Worm (Caenorhabditis elegans) whole organism, L2 larva: Measurements from ENCODE around the gene clec-2.

Source experiments
- F13H6.1 ChIP-seq: sonication (generic microtip); optimal IDR thresholded peaks from 2 replicates; lab custom pipeline; 2016; ENCODE audit warnings: missing genetic modification characterization, missing compliant biosample characterization
- elt-3 ChIP-seq: sonication (generic microtip); optimal IDR thresholded peaks from 2 replicates; lab custom pipeline; 2017; ENCODE audit warnings: missing biosample characterization, missing genetic modification characterization
- nhr-23 ChIP-seq: fragments of 150-350 bp; optimal IDR thresholded peaks from 2 replicates; lab custom pipeline; 2014; ENCODE audit warnings: missing biosample characterization, missing genetic modification reagents, missing genetic modification characterization
- nhr-237 ChIP-seq: fragments of 150-350 bp; optimal IDR thresholded peaks from 2 replicates; lab custom pipeline; 2014; ENCODE audit warnings: missing biosample characterization, missing genetic modification characterization
- nhr-25 ChIP-seq: fragments of 150-350 bp; sonication (generic microtip); optimal IDR thresholded peaks from 3 replicates; lab custom pipeline; 2014; ENCODE audit warnings: missing biosample characterization, missing genetic modification characterization
- unc-39 ChIP-seq: fragments of 150-350 bp; optimal IDR thresholded peaks from 2 replicates; lab custom pipeline; 2014; ENCODE audit warnings: missing biosample characterization, missing genetic modification characterization
- unc-55 ChIP-seq: fragments of 150-350 bp; sonication (generic microtip); optimal IDR thresholded peaks from 3 replicates; lab custom pipeline; 2014; ENCODE audit warnings: missing biosample characterization, missing genetic modification reagents, missing genetic modification characterization

DNA sequence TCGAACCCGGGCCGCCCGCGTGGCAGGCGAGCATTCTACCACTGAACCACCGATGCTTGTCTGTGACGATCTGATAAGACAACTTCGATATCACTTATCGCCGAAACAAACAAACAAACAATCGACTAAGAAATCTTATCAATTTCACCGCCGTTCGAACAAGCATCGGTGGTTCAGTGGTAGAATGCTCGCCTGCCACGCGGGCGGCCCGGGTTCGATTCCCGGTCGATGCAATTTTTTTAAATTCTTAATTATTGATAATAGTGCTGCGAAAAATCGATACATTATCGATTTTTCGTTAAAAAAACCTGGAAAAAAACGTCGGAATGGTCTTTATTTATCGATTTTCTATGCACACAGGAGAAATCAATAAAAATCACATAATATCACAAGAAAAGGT is 39.0 kb upstream of the clec-2 start:
- TF ChIP-seq elt-3 (tag; lab: Kevin White, UChicago) (no peak), nhr-25 (no peak), nhr-237 (tag; lab: Kevin White, UChicago) (no peak), unc-39 (no peak), F13H6.1 (tag; lab: Kevin White, UChicago) (no peak), unc-55 (GFP tag; lab: Kevin White, UChicago) (no peak), nhr-23 (tag; lab: Kevin White, UChicago) (no peak)
